Worm (Caenorhabditis elegans): ENCODE measurements around the gene nhr-39.

Gene nhr-39

ce11 chrV:9282110-9282509 lies 21.0 kb upstream of the nhr-39 start, which contains the start of gene hlh-10:
Gene hlh-10, minus strand, starts transcription at chrV:9282210.
- TF ChIP-seq unc-120 (tag; optimal IDR thresholded peaks at IDR 0.05; ENCODE audit: poor library complexity, severe bottlenecking) (no peak), tbx-8 (GFP tag; optimal IDR thresholded peaks at IDR 0.05) (no peak), sptf-1 (tag; optimal IDR thresholded peaks at IDR 0.05) (no peak), M03D4.4 (tag; optimal IDR thresholded peaks at IDR 0.05) (no peak), mab-5 (tag; optimal IDR thresholded peaks at IDR 0.05) (no peak), ceh-43 (GFP tag; optimal IDR thresholded peaks at IDR 0.05) (no peak)

DNA sequence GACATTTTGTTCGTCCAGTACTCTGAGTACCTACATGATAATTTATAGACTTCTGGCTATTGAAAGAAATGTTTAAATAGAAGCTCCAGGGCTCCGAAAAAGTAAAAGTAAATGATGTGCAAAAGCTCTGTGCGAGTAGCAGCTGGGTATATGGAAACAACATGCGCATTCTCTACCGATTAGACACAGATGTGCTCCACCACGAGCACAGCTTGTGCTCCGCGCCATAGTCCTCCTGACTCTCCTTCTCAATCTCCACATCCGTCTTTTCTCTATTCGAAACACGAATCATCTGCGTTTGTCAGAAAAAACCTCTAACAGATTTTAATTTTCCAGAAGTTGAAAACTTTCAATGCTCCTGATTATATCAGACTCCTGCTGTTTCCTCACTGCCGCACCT lies 19.7 kb upstream of the nhr-39 start:
- TF ChIP-seq nhr-237 (tag; optimal IDR thresholded peaks at IDR 0.05) = no peak
- TF ChIP-seq mep-1 (tag; optimal IDR thresholded peaks at IDR 0.05) = no peak
- TF ChIP-seq nhr-12 (tag; optimal IDR thresholded peaks at IDR 0.05) = no peak
- TF ChIP-seq drap-1 (GFP tag; optimal IDR thresholded peaks at IDR 0.05) = no peak
- TF ChIP-seq ceh-83 (GFP tag; optimal IDR thresholded peaks at IDR 0.05) = no peak
- no peak for TF ChIP-seq ceh-39 (tag; optimal IDR thresholded peaks at IDR 0.05)
- TF ChIP-seq zip-8 (tag; optimal IDR thresholded peaks at IDR 0.05) = no peak
- TF ChIP-seq cnd-1 (tag; optimal IDR thresholded peaks at IDR 0.05) = no peak
- TF ChIP-seq lsy-2 (tag; optimal IDR thresholded peaks at IDR 0.05) = no peak

DNA sequence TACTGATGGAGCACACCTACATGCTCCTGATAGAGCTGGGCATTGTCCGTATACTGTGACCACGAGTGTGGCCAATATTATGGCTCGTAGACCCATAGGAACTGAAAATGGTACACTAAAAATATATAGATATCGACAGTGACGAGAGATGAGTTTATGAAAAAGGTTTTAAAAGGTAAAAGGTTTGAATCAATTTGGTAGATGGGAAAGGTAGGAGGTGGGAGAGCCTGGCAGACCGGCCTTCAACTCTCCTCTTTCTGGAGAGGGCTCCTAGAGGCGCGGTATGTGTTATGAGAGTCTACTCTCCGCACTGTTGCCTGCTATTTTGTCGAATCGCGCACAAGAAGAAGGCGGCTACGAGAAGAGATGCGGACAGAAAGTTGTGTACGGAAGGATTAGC lies 15.7 kb upstream of the nhr-39 start, which contains the start of gene lron-2:
TSS of gene lron-2 (minus strand) at position 101 of the 400 bp plus-strand sequence.
- TF ChIP-seq ceh-83 (GFP tag; optimal IDR thresholded peaks at IDR 0.05) (no peak), mls-2 (tag; optimal IDR thresholded peaks at IDR 0.05) (no peak)

ce11 chrV:9291919-9292318 lies 11.2 kb upstream of the nhr-39 start, which contains the start of gene ZK682.7:
Gene ZK682.7, minus strand, starts transcription at chrV:9292165.
- TF ChIP-seq lin-13 (tag; optimal IDR thresholded peaks at IDR 0.05) (no peak), ceh-83 (GFP tag; optimal IDR thresholded peaks at IDR 0.05) (no peak)

- TF ChIP-seq ceh-83 (GFP tag; optimal IDR thresholded peaks at IDR 0.05) (peak; percentile 25), nhr-12 (tag; optimal IDR thresholded peaks at IDR 0.05) (no peak), M03D4.4 (tag; optimal IDR thresholded peaks at IDR 0.05) (peak; percentile 31), ceh-43 (GFP tag; optimal IDR thresholded peaks at IDR 0.05) (peak; percentile 24), ces-1 (GFP tag; optimal IDR thresholded peaks at IDR 0.05) (peak; percentile 59), lin-13 (tag; optimal IDR thresholded peaks at IDR 0.05) (no peak), ztf-11 (tag; optimal IDR thresholded peaks at IDR 0.05) (no peak), nhr-237 (tag; optimal IDR thresholded peaks at IDR 0.05) (no peak), mls-2 (tag; optimal IDR thresholded peaks at IDR 0.05) (peak; percentile 19), nhr-2 (tag; optimal IDR thresholded peaks at IDR 0.05) (no peak), unc-39 (tag; optimal IDR thresholded peaks at IDR 0.05) (no peak), unc-62 (GFP tag; optimal IDR thresholded peaks at IDR 0.05) (no peak), bed-3 (GFP tag; optimal IDR thresholded peaks at IDR 0.05) (peak; percentile 6), lsy-2 (tag; optimal IDR thresholded peaks at IDR 0.05) (no peak), cnd-1 (tag; optimal IDR thresholded peaks at IDR 0.05) (peak; percentile 1), drap-1 (GFP tag; optimal IDR thresholded peaks at IDR 0.05) (peak; percentile 29), lin-32 (GFP tag; optimal IDR thresholded peaks at IDR 0.05) (no peak), sptf-1 (tag; optimal IDR thresholded peaks at IDR 0.05) (peak; percentile 61), elt-1 (tag; optimal IDR thresholded peaks at IDR 0.05; ENCODE audit: borderline replicate concordance, insufficient read depth) (no peak)
Measured at ce11 chrV:9293359-9293758, 9.8 kb upstream of the nhr-39 start.

ce11 chrV:9295581-9295980 lies 7.5 kb upstream of the nhr-39 start:
- TF ChIP-seq pha-4 (tag; optimal IDR thresholded peaks at IDR 0.05) (peak; percentile 12), unc-120 (tag; optimal IDR thresholded peaks at IDR 0.05; ENCODE audit: poor library complexity, severe bottlenecking) (peak; percentile 49), unc-62 (GFP tag; optimal IDR thresholded peaks at IDR 0.05) (peak; percentile 18), mls-2 (tag; optimal IDR thresholded peaks at IDR 0.05) (no peak)

DNA sequence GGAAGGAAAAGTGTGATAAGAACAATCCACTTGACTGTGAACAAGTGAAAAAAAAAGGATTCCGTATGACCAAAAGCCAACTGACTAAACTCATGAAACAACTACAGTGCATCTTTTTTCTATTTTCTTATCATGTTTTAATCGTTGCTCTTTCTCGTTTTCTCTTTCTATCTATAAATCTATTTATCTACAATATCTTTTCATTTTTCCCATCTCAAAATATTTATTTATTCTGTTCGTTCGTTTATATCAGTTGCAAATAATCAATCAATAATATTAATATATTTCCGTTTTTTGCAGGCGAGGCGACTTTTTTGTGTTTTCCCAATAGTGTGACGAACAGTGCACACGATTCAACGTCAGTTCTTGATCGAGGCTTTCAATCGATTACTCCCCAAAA lies 5.8 kb upstream of the nhr-39 start, which contains the start of gene F44A2.5:
TSS of gene F44A2.5 (plus strand) at position 301 of the 400 bp plus-strand sequence.
- TF ChIP-seq elt-1 (tag; optimal IDR thresholded peaks at IDR 0.05; ENCODE audit: borderline replicate concordance, insufficient read depth) (no peak), mab-5 (tag; optimal IDR thresholded peaks at IDR 0.05) (no peak)

Measured in whole organism, mixed stage, embryonic.